Fruit fly (Drosophila melanogaster) whole organism, pupa: ENCODE data around the gene plum.

Experiments
- CG13204 ChIP-seq: fragments of 200-800 bp; sonication (Bioruptor generic); optimal IDR thresholded peaks from 2 replicates; lab custom pipeline; 2018; ENCODE audit warnings: missing biosample characterization, mild to moderate bottlenecking, missing genetic modification characterization, moderate library complexity
- CG15710 ChIP-seq: fragments of 200-800 bp; sonication (Bioruptor generic); optimal IDR thresholded peaks from 2 replicates; lab custom pipeline; 2018; ENCODE audit warnings: missing biosample characterization, mild to moderate bottlenecking, missing genetic modification characterization, moderate library complexity
- CG32121 ChIP-seq: fragments of 200-800 bp; sonication (Bioruptor generic); IDR thresholded peaks from 2 replicates; pipeline ENCODE4 v1.3.6; 2022; ENCODE audit warnings: missing biosample characterization, missing genetic modification characterization
- CG34367 ChIP-seq: fragments of 200-800 bp; sonication (Bioruptor generic); optimal IDR thresholded peaks from 2 replicates; lab custom pipeline; 2018; ENCODE audit warnings: missing biosample characterization, mild to moderate bottlenecking, missing genetic modification characterization
- CG4496 ChIP-seq: fragments of 200-800 bp; sonication (Bioruptor generic); IDR thresholded peaks from 3 replicates; pipeline ENCODE4 v1.3.6; 2022; ENCODE audit warnings: missing biosample characterization, missing genetic modification characterization
- CG9948 ChIP-seq: fragments of 200-800 bp; sonication (Bioruptor generic); optimal IDR thresholded peaks from 2 replicates; lab custom pipeline; 2018; ENCODE audit warnings: missing biosample characterization, mild to moderate bottlenecking, missing genetic modification characterization, moderate library complexity
- D1 ChIP-seq: fragments of 200-800 bp; sonication (Bioruptor generic); optimal IDR thresholded peaks from 2 replicates; lab custom pipeline; 2018; ENCODE audit warnings: missing biosample characterization, mild to moderate bottlenecking, missing genetic modification characterization, moderate library complexity
- EcR ChIP-seq: fragments of 200-800 bp; sonication (Bioruptor generic); optimal IDR thresholded peaks from 3 replicates; lab custom pipeline; 2019; ENCODE audit warnings: missing biosample characterization, missing genetic modification characterization, mild to moderate bottlenecking, moderate library complexity, missing genetic modification reagents
- Ets98B ChIP-seq: fragments of 200-800 bp; sonication (Bioruptor generic); IDR thresholded peaks from 2 replicates; pipeline ENCODE4 v1.3.6; 2022; ENCODE audit warnings: missing biosample characterization, missing genetic modification characterization
- Pif1B ChIP-seq: fragments of 200-800 bp; sonication (Bioruptor generic); optimal IDR thresholded peaks from 3 replicates; lab custom pipeline; 2016; ENCODE audit warnings: missing biosample characterization, missing genetic modification characterization
- Snoo ChIP-seq: fragments of 200-800 bp; sonication (Bioruptor generic); optimal IDR thresholded peaks from 3 replicates; lab custom pipeline; 2017; ENCODE audit warnings: missing biosample characterization, mild to moderate bottlenecking, missing genetic modification characterization, inconsistent platforms
- fd96Ca ChIP-seq: fragments of 200-800 bp; sonication (Bioruptor generic); IDR thresholded peaks from 3 replicates; pipeline ENCODE4 v1.3.6; 2022; ENCODE audit warnings: missing biosample characterization, missing genetic modification characterization

DNA sequence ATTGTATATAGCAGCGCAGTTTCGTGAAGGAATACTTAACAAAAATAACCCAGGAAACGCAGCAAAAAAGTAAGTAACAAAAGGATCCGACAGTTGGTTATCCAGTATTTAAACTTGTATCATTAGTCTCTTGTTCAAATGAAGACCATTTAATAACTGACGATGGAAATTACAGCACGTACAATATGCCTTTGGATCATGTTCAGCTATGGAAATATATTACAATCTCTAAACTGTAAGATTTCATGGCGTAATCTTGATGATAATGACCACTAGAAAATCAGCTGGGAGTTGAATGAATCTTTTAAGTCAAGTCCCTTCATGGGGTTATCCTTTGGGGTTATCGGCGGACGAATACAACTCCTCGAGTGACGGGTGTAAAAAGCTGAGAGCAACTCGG is 32.1 kb downstream of the plum start:
- TF ChIP-seq Snoo (tag; lab: Kevin White, UChicago) (no peak), CG32121 (no peak), fd96Ca (GFP tag; lab: Robert Waterston, UW) (no peak), CG4496 (GFP tag; lab: Robert Waterston, UW) (no peak), Pif1B (no peak), EcR (no peak), CG13204 (GFP tag; lab: Kevin White, UChicago) (no peak), Ets98B (GFP tag; lab: Robert Waterston, UW) (no peak), CG15710 (tag; lab: Kevin White, UChicago) (peak; percentile 26), CG9948 (tag; lab: Kevin White, UChicago) (peak; percentile 45), D1 (tag; lab: Kevin White, UChicago) (no peak), CG34367 (peak; percentile 27)
